Worm (Caenorhabditis elegans) whole organism, midembryonic: ENCODE data around the gene T26A8.4.

Experiments
- T22C8.4 ChIP-seq: fragments of 200-800 bp; sonication (Bioruptor generic); IDR thresholded peaks from 2 replicates; pipeline ENCODE4 v1.3.6; 2022; ENCODE audit warnings: missing genetic modification characterization, missing compliant biosample characterization
- cog-1 ChIP-seq: sonication (generic microtip); optimal IDR thresholded peaks from 2 replicates; lab custom pipeline; 2016; ENCODE audit warnings: missing genetic modification characterization, missing compliant biosample characterization
- flt-1 ChIP-seq: fragments of 200-800 bp; sonication (Bioruptor generic); IDR thresholded peaks from 2 replicates; pipeline ENCODE4 v1.3.6; 2022; ENCODE audit warnings: missing genetic modification characterization, missing compliant biosample characterization
- klf-2 ChIP-seq: fragments of 200-800 bp; sonication (Bioruptor generic); conservative IDR thresholded peaks from 2 replicates; pipeline ENCODE4 v1.3.6; 2022; ENCODE audit warnings: missing genetic modification reagents, missing genetic modification characterization, missing compliant biosample characterization
- med-1 ChIP-seq: sonication (generic microtip); optimal IDR thresholded peaks from 2 replicates; lab custom pipeline; 2017; ENCODE audit warnings: missing genetic modification characterization, mild to moderate bottlenecking, missing compliant biosample characterization, antibody characterized with exemption, missing genetic modification reagents; ENCODE audit not compliant: insufficient read depth
- ref-1 ChIP-seq: fragments of 200-800 bp; sonication (Bioruptor generic); conservative IDR thresholded peaks from 2 replicates; pipeline ENCODE4 v1.3.6; 2022; ENCODE audit warnings: missing genetic modification reagents, missing genetic modification characterization, missing compliant biosample characterization
- tab-1 ChIP-seq: fragments of 200-800 bp; sonication (Bioruptor generic); IDR thresholded peaks from 2 replicates; pipeline ENCODE4 v1.3.6; 2022; ENCODE audit warnings: missing genetic modification characterization, missing compliant biosample characterization
- ztf-23 ChIP-seq: fragments of 200-800 bp; sonication (Bioruptor generic); IDR thresholded peaks from 2 replicates; pipeline ENCODE4 v1.3.6; 2022; ENCODE audit warnings: missing genetic modification reagents, missing genetic modification characterization, missing compliant biosample characterization
- ztf-29 ChIP-seq: fragments of 200-800 bp; sonication (Bioruptor generic); IDR thresholded peaks from 2 replicates; pipeline ENCODE4 v1.3.6; 2022; ENCODE audit warnings: missing genetic modification reagents, missing genetic modification characterization, missing compliant biosample characterization

Gene T26A8.4

DNA sequence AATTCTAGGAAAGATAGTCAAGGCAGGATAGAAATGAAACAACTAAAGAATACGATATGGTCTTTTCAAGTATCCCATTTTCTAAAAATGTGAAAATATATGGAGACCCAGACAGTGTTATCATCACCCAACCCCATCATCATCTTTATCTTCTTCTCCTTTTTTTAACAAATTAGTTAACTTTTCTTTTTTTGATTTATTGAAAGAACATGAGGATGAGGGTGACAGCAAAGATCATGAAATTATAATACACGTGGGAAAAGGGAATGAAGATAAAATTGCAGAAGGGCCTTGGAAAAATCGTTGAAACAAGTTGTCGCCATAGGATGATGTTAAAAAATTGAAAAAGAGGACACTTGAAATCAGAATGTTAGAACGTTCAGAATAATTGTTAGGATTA, 31.5 kb upstream of the T26A8.4 start:
- no peak for TF ChIP-seq T22C8.4 (GFP tag; lab: Robert Waterston, UW)
- no peak for TF ChIP-seq cog-1 (tag; lab: Kevin White, UChicago)
- TF ChIP-seq ztf-29 (GFP tag; lab: Robert Waterston, UW), result no peak
- TF ChIP-seq med-1 (GFP tag; lab: Kevin White, UChicago), result no peak
- no peak for TF ChIP-seq ref-1 (GFP tag; lab: Robert Waterston, UW)
- TF ChIP-seq flt-1 (GFP tag; lab: Robert Waterston, UW), result no peak
- no peak for TF ChIP-seq klf-2
- no peak for TF ChIP-seq tab-1 (GFP tag; lab: Robert Waterston, UW)

DNA sequence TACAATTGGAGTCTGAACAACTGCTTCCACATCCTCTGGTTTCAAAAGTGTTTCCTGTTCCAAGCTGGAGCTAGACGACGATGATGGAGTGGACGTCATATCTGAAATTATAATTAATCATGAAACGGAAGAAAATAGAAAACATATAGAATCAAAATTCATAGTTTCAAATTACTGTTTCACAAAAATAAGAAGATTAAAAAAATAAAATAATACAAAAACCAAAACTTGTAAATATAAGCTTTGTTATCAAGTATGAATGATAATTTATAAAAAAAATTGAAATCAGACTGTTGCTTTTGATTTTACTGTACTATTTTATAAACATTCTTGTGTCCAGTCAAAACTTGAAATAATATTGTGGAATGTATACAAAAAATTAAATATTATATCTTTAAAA, 31.0 kb upstream of the T26A8.4 start, which contains the start of gene str-176:
str-176 (minus strand) TSS at position 101 of the 400 bp plus-strand sequence.
- no peak for TF ChIP-seq klf-2
- TF ChIP-seq T22C8.4 (GFP tag; lab: Robert Waterston, UW), result no peak
- no peak for TF ChIP-seq ztf-23 (GFP tag; lab: Robert Waterston, UW)
- TF ChIP-seq med-1 (GFP tag; lab: Kevin White, UChicago), result no peak
- TF ChIP-seq tab-1 (GFP tag; lab: Robert Waterston, UW), result no peak
- TF ChIP-seq cog-1 (tag; lab: Kevin White, UChicago), result no peak
- TF ChIP-seq flt-1 (GFP tag; lab: Robert Waterston, UW), result no peak
- TF ChIP-seq ztf-29 (GFP tag; lab: Robert Waterston, UW), result no peak
- no peak for TF ChIP-seq ref-1 (GFP tag; lab: Robert Waterston, UW)

DNA sequence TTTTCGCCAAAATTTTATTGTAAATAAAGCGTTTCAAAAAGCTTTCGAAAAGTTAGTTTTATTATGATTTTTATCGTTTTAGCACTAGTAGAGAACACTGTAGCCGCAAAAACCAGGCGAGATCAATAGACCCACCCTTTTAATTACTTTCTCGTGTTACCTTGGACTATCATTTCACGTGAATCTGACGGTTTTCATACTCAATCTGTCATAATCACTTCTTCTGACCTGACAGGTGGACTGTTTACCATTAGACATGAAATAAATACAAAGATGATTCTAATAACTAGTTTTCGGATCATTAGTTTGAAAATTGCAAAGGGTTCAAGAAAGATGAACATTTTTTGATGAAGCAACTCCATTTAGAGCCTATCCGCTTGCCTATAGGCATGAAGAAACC, 30.4 kb upstream of the T26A8.4 start:
- TF ChIP-seq klf-2 (no peak), med-1 (GFP tag; lab: Kevin White, UChicago) (no peak), ztf-23 (GFP tag; lab: Robert Waterston, UW) (no peak), tab-1 (GFP tag; lab: Robert Waterston, UW) (no peak), T22C8.4 (GFP tag; lab: Robert Waterston, UW) (no peak), ztf-29 (GFP tag; lab: Robert Waterston, UW) (no peak), ref-1 (GFP tag; lab: Robert Waterston, UW) (no peak), cog-1 (tag; lab: Kevin White, UChicago) (no peak), flt-1 (GFP tag; lab: Robert Waterston, UW) (no peak)

DNA sequence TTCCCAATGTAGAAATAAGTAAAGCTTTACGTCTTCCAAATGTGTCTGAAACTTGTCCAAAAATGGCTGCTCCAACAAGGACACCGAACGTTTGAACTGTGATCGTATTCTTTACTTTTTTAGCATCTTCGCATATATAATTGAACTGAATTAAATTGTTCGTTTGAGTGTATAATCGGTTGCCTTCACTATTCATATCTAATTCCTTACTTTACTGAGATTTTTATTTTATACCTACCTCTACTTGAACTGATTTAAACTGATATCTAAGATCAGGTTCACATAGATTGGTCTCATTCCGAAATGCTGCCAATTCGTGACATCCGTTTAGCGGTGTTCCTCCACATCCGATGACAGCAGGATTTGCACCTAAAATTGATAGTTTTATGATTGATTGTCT, 29.7 kb upstream of the T26A8.4 start:
- TF ChIP-seq ref-1 (GFP tag; lab: Robert Waterston, UW), result no peak
- no peak for TF ChIP-seq cog-1 (tag; lab: Kevin White, UChicago)
- TF ChIP-seq T22C8.4 (GFP tag; lab: Robert Waterston, UW), result no peak
- no peak for TF ChIP-seq med-1 (GFP tag; lab: Kevin White, UChicago)
- no peak for TF ChIP-seq tab-1 (GFP tag; lab: Robert Waterston, UW)
- no peak for TF ChIP-seq flt-1 (GFP tag; lab: Robert Waterston, UW)
- no peak for TF ChIP-seq ztf-23 (GFP tag; lab: Robert Waterston, UW)
- no peak for TF ChIP-seq ztf-29 (GFP tag; lab: Robert Waterston, UW)
- no peak for TF ChIP-seq klf-2

DNA sequence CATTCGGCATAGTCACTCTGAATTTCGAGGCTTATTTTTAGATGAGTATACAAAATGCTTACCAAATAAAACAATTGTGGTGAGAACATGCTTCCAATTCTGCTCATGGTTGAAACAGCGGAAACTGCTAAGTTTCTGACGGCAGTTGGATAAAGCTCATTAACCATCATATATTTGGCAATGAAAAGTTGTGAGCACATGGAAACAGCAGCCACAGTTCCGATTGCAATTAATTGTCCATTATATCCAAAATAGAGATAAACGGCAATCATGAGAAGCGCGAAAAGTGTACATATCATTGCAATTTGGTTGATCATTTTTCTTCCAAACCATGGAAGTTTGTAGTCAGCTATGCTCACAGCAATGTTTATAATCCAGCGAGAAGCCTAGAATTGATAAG, 28.5 kb upstream of the T26A8.4 start:
- TF ChIP-seq T22C8.4 (GFP tag; lab: Robert Waterston, UW) (no peak), flt-1 (GFP tag; lab: Robert Waterston, UW) (no peak), ztf-23 (GFP tag; lab: Robert Waterston, UW) (no peak), klf-2 (no peak), tab-1 (GFP tag; lab: Robert Waterston, UW) (no peak), ztf-29 (GFP tag; lab: Robert Waterston, UW) (no peak), cog-1 (tag; lab: Kevin White, UChicago) (no peak), ref-1 (GFP tag; lab: Robert Waterston, UW) (no peak), med-1 (GFP tag; lab: Kevin White, UChicago) (no peak)

DNA sequence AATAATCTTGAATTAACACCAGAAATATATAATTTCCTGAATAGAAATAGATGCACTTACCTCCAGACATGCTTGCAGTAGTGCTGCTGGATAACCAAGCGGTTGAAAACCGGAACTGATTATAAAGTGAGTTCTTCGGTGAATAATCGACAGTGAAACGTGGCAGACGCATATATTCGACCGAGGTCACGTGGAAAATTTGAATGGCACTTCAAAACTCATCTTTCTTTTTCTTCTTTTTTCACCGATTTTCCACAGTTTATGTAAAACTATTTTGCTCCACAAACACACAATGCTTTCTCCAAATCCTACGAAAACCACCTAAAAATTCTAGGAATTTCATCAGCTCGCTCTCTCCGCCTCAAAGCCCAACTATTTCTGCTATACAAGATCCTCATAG, 27.5 kb upstream of the T26A8.4 start, which contains the start of gene ant-1.4:
ant-1.4 (minus strand) TSS at position 101 of the 400 bp plus-strand sequence.
- TF ChIP-seq cog-1 (tag; lab: Kevin White, UChicago) (no peak), ztf-29 (GFP tag; lab: Robert Waterston, UW) (no peak), T22C8.4 (GFP tag; lab: Robert Waterston, UW) (no peak), ref-1 (GFP tag; lab: Robert Waterston, UW) (no peak), klf-2 (no peak), flt-1 (GFP tag; lab: Robert Waterston, UW) (no peak), ztf-23 (GFP tag; lab: Robert Waterston, UW) (no peak)

DNA sequence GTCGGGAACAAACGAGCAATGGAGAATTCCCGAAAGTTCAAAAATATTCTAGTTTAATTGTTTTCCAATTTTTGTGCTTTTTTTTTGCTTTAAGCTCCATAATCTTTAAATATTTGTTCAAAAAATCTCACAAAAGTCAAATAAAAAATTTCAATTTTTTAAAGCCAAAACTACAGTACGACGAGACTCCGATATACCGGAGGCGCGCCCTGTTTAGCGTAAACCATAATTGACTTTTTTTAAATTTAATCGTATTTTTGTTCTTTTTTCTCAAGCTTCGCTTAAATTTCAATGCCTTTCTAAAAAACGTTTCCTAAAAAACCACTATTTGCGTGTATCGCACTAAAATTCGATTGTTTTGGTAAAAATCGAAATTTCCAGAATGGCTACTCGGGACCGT, 24.2 kb upstream of the T26A8.4 start, which contains the start of gene syx-4:
syx-4 (plus strand) TSS at position 382 of the 400 bp plus-strand sequence.
- TF ChIP-seq cog-1 (tag; lab: Kevin White, UChicago), result no peak
- no peak for TF ChIP-seq klf-2
- TF ChIP-seq med-1 (GFP tag; lab: Kevin White, UChicago), result no peak
- no peak for TF ChIP-seq ztf-23 (GFP tag; lab: Robert Waterston, UW)
- TF ChIP-seq ref-1 (GFP tag; lab: Robert Waterston, UW), result no peak
- TF ChIP-seq flt-1 (GFP tag; lab: Robert Waterston, UW), result no peak
- TF ChIP-seq T22C8.4 (GFP tag; lab: Robert Waterston, UW), result no peak
- no peak for TF ChIP-seq tab-1 (GFP tag; lab: Robert Waterston, UW)
- no peak for TF ChIP-seq ztf-29 (GFP tag; lab: Robert Waterston, UW)

DNA sequence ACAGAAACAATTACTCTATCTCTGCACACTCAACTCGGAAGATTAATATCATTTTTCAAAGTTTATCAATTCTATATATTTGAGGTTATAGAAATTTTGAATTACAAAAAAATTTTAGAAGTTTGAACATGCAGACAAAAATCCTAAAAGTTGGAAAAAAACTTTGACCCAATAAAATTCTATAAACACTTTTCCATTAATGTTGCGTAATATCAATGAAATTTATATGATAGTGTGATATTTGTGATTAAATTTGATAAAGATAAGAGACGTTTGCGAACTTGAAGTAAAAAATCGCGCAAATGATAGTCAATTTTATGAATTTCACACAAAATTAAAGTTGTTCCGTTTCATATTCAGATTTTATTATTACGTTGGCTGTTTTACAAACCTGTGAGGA, 21.4 kb upstream of the T26A8.4 start:
- no peak for TF ChIP-seq ztf-29 (GFP tag; lab: Robert Waterston, UW)
- TF ChIP-seq flt-1 (GFP tag; lab: Robert Waterston, UW), result no peak
- no peak for TF ChIP-seq tab-1 (GFP tag; lab: Robert Waterston, UW)
- no peak for TF ChIP-seq cog-1 (tag; lab: Kevin White, UChicago)

DNA sequence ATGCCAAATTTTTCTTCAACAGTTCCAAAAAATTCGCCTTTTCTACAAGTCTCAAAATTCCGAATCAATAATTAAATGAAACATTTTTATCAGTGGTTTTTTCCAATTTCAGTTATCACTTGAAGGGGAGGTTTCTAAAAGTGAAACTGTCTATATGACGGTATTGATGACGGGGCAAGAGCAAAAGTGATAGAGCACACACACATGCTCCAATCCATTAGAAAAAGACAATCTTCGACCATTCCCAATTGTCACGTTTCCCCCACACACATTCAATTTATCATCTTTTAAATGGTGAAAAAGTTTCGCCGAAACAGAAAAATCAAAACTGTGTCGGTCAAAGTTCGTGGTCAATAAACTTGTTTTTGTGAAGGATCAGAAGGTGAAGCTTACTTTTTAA, 20.5 kb upstream of the T26A8.4 start:
- no peak for TF ChIP-seq klf-2
- no peak for TF ChIP-seq cog-1 (tag; lab: Kevin White, UChicago)
- TF ChIP-seq tab-1 (GFP tag; lab: Robert Waterston, UW), result no peak
- TF ChIP-seq ztf-29 (GFP tag; lab: Robert Waterston, UW), result no peak
- TF ChIP-seq flt-1 (GFP tag; lab: Robert Waterston, UW), result no peak
- no peak for TF ChIP-seq ref-1 (GFP tag; lab: Robert Waterston, UW)
- no peak for TF ChIP-seq med-1 (GFP tag; lab: Kevin White, UChicago)
- no peak for TF ChIP-seq ztf-23 (GFP tag; lab: Robert Waterston, UW)
- no peak for TF ChIP-seq T22C8.4 (GFP tag; lab: Robert Waterston, UW)
